Worm (Caenorhabditis elegans) whole organism, young adult: Measurements from ENCODE around the gene F16B4.4.

Source experiments
- F37B4.10 ChIP-seq: fragments of 200-800 bp; sonication (Bioruptor generic); IDR thresholded peaks from 2 replicates; pipeline ENCODE4 v1.3.6; 2022; ENCODE audit warnings: missing genetic modification characterization, missing compliant biosample characterization
- F57A8.1 ChIP-seq: fragments of 200-800 bp; sonication (Bioruptor generic); optimal IDR thresholded peaks from 2 replicates; lab custom pipeline; 2018; ENCODE audit warnings: mild to moderate bottlenecking, missing genetic modification characterization, moderate library complexity, missing compliant biosample characterization
- F57C9.4 ChIP-seq: sonication (generic microtip); optimal IDR thresholded peaks from 2 replicates; lab custom pipeline; 2017; ENCODE audit warnings: mild to moderate bottlenecking, missing genetic modification characterization, missing compliant biosample characterization
- K12H6.12 ChIP-seq: fragments of 200-800 bp; sonication (Bioruptor generic); optimal IDR thresholded peaks from 2 replicates; lab custom pipeline; 2018; ENCODE audit warnings: mild to moderate bottlenecking, missing genetic modification characterization, missing compliant biosample characterization
- T26A5.8 ChIP-seq: sonication (generic microtip); optimal IDR thresholded peaks from 2 replicates; lab custom pipeline; 2016; ENCODE audit warnings: missing genetic modification characterization, missing compliant biosample characterization
- Y53G8AR.9 ChIP-seq: fragments of 200-800 bp; sonication (Bioruptor generic); conservative IDR thresholded peaks from 2 replicates; pipeline ENCODE4 v1.3.6; 2022; ENCODE audit warnings: missing genetic modification reagents, missing genetic modification characterization, missing compliant biosample characterization
- Y67H2A.10 ChIP-seq: fragments of 200-800 bp; sonication (Bioruptor generic); conservative IDR thresholded peaks from 2 replicates; pipeline ENCODE4 v1.3.6; 2022; ENCODE audit warnings: missing genetic modification reagents, missing genetic modification characterization, missing compliant biosample characterization
- Y79H2A.3 ChIP-seq: fragments of 200-800 bp; sonication (Bioruptor generic); conservative IDR thresholded peaks from 2 replicates; pipeline ENCODE4 v1.3.6; 2022; ENCODE audit warnings: missing genetic modification reagents, missing genetic modification characterization, missing compliant biosample characterization
- Y95B8A.8 ChIP-seq: fragments of 200-800 bp; sonication (Bioruptor generic); IDR thresholded peaks from 2 replicates; pipeline ENCODE4 v1.3.6; 2022; ENCODE audit warnings: missing genetic modification reagents, missing genetic modification characterization, missing compliant biosample characterization
- attf-5 ChIP-seq: fragments of 200-800 bp; sonication (Bioruptor generic); optimal IDR thresholded peaks from 2 replicates; lab custom pipeline; 2018; ENCODE audit warnings: mild to moderate bottlenecking, missing genetic modification characterization, missing compliant biosample characterization
- bed-2 ChIP-seq: fragments of 200-800 bp; sonication (Bioruptor generic); IDR thresholded peaks from 2 replicates; pipeline ENCODE4 v1.3.6; 2022; ENCODE audit warnings: missing genetic modification reagents, missing genetic modification characterization, missing compliant biosample characterization
- cebp-1 ChIP-seq, 2 experiments: fragments of 200-800 bp in 1 of 2; sonication (Bioruptor generic) in 1 of 2; sonication (generic microtip) in 1 of 2; IDR thresholded peaks in 1 of 2; optimal IDR thresholded peaks in 1 of 2; 2 replicates each; pipeline versions ENCODE4 v1.3.6 to Lab custom; 2017 to 2022; ENCODE audit warnings: missing compliant biosample characterization in 2 of 2, missing genetic modification characterization in 2 of 2, mild to moderate bottlenecking in 1 of 2, missing genetic modification reagents in 1 of 2, moderate library complexity in 1 of 2
- ceh-91 ChIP-seq: fragments of 200-800 bp; sonication (Bioruptor generic); IDR thresholded peaks from 2 replicates; pipeline ENCODE4 v1.3.6; 2022; ENCODE audit warnings: missing genetic modification reagents, missing genetic modification characterization, missing compliant biosample characterization
- egrh-3 ChIP-seq: fragments of 200-800 bp; sonication (Bioruptor generic); IDR thresholded peaks from 2 replicates; pipeline ENCODE4 v1.3.6; 2022; ENCODE audit warnings: missing genetic modification reagents, missing genetic modification characterization, missing compliant biosample characterization
- hmg-1.2 ChIP-seq: fragments of 200-800 bp; sonication (Bioruptor generic); IDR thresholded peaks from 2 replicates; pipeline ENCODE4 v1.3.6; 2022; ENCODE audit warnings: missing genetic modification reagents, missing genetic modification characterization, missing compliant biosample characterization
- hsf-1 ChIP-seq: fragments of 200-800 bp; sonication (Bioruptor generic); IDR thresholded peaks from 2 replicates; pipeline ENCODE4 v1.3.6; 2022; ENCODE audit warnings: missing genetic modification reagents, missing genetic modification characterization, missing compliant biosample characterization
- let-607 ChIP-seq, 2 experiments: fragments of 200-800 bp in 1 of 2; sonication (Bioruptor generic) in 1 of 2; sonication (generic microtip) in 1 of 2; optimal IDR thresholded peaks; 2 replicates each; lab custom pipeline; 2016 to 2018; ENCODE audit warnings: mild to moderate bottlenecking in 2 of 2, missing compliant biosample characterization in 2 of 2, missing genetic modification characterization in 2 of 2, moderate library complexity in 2 of 2, missing genotype in 1 of 2
- lin-26 ChIP-seq: fragments of 200-800 bp; sonication (Bioruptor generic); IDR thresholded peaks from 2 replicates; pipeline ENCODE4 v1.3.6; 2022; ENCODE audit warnings: missing genetic modification reagents, missing genetic modification characterization, missing compliant biosample characterization
- lin-40 ChIP-seq: sonication (generic microtip); optimal IDR thresholded peaks from 2 replicates; lab custom pipeline; 2016; ENCODE audit warnings: missing genetic modification characterization, mild to moderate bottlenecking, missing compliant biosample characterization, missing genotype, missing genetic modification reagents
- lsl-1 ChIP-seq: fragments of 200-800 bp; sonication (Bioruptor generic); optimal IDR thresholded peaks from 2 replicates; lab custom pipeline; 2018; ENCODE audit warnings: mild to moderate bottlenecking, missing genetic modification characterization, moderate library complexity, missing compliant biosample characterization
- madf-6 ChIP-seq: fragments of 200-800 bp; sonication (Bioruptor generic); IDR thresholded peaks from 2 replicates; pipeline ENCODE4 v1.3.6; 2022; ENCODE audit warnings: missing genetic modification reagents, missing genetic modification characterization, missing compliant biosample characterization
- mes-4 ChIP-seq: sonication (generic microtip); optimal IDR thresholded peaks from 2 replicates; lab custom pipeline; 2016; ENCODE audit warnings: missing genotype, missing genetic modification characterization, missing compliant biosample characterization
- nhr-179 ChIP-seq: sonication (generic microtip); optimal IDR thresholded peaks from 2 replicates; lab custom pipeline; 2016; ENCODE audit warnings: mild to moderate bottlenecking, missing genetic modification characterization, missing compliant biosample characterization
- nhr-27 ChIP-seq: fragments of 200-800 bp; sonication (Bioruptor generic); optimal IDR thresholded peaks from 2 replicates; lab custom pipeline; 2018; ENCODE audit warnings: mild to moderate bottlenecking, missing genetic modification characterization, moderate library complexity, missing compliant biosample characterization
- pha-4 ChIP-seq: fragments of 150-350 bp; sonication (generic microtip); optimal IDR thresholded peaks from 2 replicates; lab custom pipeline; 2014; ENCODE audit warnings: missing biosample characterization, missing genetic modification reagents, missing genetic modification characterization
- sdz-38 ChIP-seq: sonication (generic microtip); optimal IDR thresholded peaks from 2 replicates; lab custom pipeline; 2016; ENCODE audit warnings: missing genotype, missing genetic modification characterization, missing compliant biosample characterization
- snpc-1.3 ChIP-seq: sonication (generic microtip); optimal IDR thresholded peaks from 2 replicates; lab custom pipeline; 2017; ENCODE audit warnings: missing genetic modification characterization, mild to moderate bottlenecking, missing compliant biosample characterization, antibody characterized with exemption, moderate library complexity, missing genotype, missing genetic modification reagents; ENCODE audit not compliant: insufficient read depth
- sptf-2 ChIP-seq: fragments of 200-800 bp; sonication (Bioruptor generic); optimal IDR thresholded peaks from 2 replicates; lab custom pipeline; 2018; ENCODE audit warnings: mild to moderate bottlenecking, missing genetic modification characterization, missing compliant biosample characterization
- unc-62 ChIP-seq: fragments of 150-350 bp; optimal IDR thresholded peaks from 2 replicates; lab custom pipeline; 2014; ENCODE audit warnings: missing biosample characterization, missing genetic modification reagents, missing genetic modification characterization
- xnd-1 ChIP-seq: sonication (generic microtip); optimal IDR thresholded peaks from 2 replicates; lab custom pipeline; 2016; ENCODE audit warnings: missing genotype, missing genetic modification reagents, missing genetic modification characterization, missing compliant biosample characterization
- ztf-22 ChIP-seq: fragments of 200-800 bp; sonication (Bioruptor generic); optimal IDR thresholded peaks from 2 replicates; lab custom pipeline; 2018; ENCODE audit warnings: mild to moderate bottlenecking, missing genetic modification characterization, moderate library complexity, missing compliant biosample characterization

F16B4.4 gene

DNA sequence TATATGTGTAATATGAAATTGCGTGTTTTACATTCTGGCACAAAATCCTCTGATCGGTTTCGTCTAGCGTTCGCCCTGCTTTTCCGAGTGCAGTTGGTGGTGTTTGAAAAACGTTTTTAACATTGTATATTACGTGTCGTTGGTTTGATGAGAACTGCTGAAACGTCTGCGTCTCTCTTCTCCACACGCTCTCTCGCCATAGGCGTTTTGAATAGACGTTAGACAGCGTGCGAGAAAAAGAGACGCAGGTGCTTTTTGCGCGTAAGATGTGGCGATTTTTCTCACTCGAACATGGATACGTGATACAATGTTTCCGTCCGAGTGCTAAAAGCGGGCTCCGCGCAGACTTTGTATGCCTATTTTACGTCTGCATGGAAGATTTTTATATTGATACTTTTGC, 26.7 kb downstream of the F16B4.4 start:
- peak; percentile 95 for TF ChIP-seq hmg-1.2 (GFP tag; lab: Robert Waterston, UW)
- TF ChIP-seq let-607 (tag; optimal IDR thresholded peaks at IDR 0.05; lab: Kevin White, UChicago) = no peak

DNA sequence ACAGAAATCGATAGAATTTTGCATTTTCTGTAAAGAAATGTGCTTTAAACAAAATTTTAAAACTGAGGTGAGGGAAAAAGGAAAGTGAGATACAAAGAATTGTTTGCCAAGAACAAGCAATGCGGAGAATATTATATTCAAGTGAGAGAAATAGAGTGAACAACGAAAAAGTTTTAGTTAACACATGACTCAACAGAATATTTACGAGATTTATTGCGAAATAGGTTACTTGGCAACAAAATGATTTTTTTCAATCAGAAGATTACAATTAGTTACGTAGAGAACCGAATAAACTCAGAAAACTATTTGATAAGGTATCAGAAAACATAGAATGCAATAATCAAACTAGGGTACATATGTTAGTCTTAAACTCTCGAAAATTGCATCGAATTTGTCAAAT, 27.7 kb downstream of the F16B4.4 start, which contains the start of gene nhr-117:
TSS of gene nhr-117 (minus strand) at position 27 of the 400 bp plus-strand sequence.
- TF ChIP-seq xnd-1 (tag; lab: Kevin White, UChicago) = no peak
- TF ChIP-seq attf-5 (GFP tag; lab: Kevin White, UChicago) = peak; percentile 1
- no peak for TF ChIP-seq K12H6.12 (tag; lab: Kevin White, UChicago)
- TF ChIP-seq F57A8.1 (GFP tag; lab: Kevin White, UChicago) = no peak
- peak; percentile 86 for TF ChIP-seq cebp-1 (GFP tag; IDR thresholded peaks at IDR 0.05; lab: Robert Waterston, UW)
- peak; percentile 95 for TF ChIP-seq cebp-1 (tag; optimal IDR thresholded peaks at IDR 0.05; lab: Kevin White, UChicago)
- TF ChIP-seq F37B4.10 (GFP tag; lab: Robert Waterston, UW) = no peak
- TF ChIP-seq T26A5.8 (tag; lab: Kevin White, UChicago) = no peak

DNA sequence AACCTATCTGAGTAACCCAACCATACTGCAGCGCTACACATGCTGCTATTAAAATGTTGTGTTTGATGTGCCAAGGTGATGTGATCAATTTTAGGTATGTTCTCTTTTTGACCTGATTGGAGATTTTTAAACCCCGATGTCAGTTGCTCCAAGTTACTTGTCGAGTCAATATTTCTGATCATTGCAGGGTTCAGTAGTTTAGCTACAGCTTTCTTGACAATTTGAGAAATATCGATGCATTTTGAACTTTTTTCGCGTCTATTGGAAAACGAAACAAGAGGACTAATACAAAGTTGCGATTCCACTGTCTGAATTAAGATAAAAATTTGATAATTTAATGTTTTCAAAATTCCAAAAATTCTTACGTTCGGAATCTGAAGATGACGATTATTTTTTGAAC, 29.6 kb downstream of the F16B4.4 start:
- TF ChIP-seq F37B4.10 (GFP tag; lab: Robert Waterston, UW) (no peak), nhr-179 (tag; lab: Kevin White, UChicago) (no peak), mes-4 (no peak), ztf-22 (GFP tag; lab: Kevin White, UChicago) (no peak), snpc-1.3 (tag; lab: Kevin White, UChicago) (no peak), hsf-1 (GFP tag; lab: Robert Waterston, UW) (no peak), madf-6 (GFP tag; lab: Robert Waterston, UW) (no peak), F57A8.1 (GFP tag; lab: Kevin White, UChicago) (no peak), F57C9.4 (tag; lab: Kevin White, UChicago) (no peak)
- TF ChIP-seq, all 124 proteins: peak for 0

DNA sequence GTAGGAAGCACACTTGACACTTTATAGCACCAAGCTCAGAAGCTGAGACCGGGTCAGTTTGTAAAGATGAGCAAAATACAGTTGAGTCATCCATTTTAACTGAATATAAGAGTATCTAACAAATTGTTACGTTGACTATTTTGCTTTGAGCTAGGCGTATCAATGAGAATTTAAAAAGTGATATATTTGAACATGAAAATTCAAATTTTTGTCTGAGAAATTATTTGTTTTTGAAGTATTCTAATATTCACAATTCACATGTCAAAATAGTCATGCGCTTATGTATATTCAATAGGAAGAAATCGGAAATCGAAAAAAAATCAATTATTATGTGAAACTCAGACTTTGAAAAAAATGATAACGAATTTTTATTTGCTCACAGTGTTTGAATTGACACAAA, 30.5 kb downstream of the F16B4.4 start, which contains the start of gene nhr-110:
TSS of gene nhr-110 (minus strand) at position 101 of the 400 bp plus-strand sequence.
- TF ChIP-seq nhr-27 (tag; lab: Kevin White, UChicago) = no peak
- no peak for TF ChIP-seq lsl-1
- TF ChIP-seq T26A5.8 (tag; lab: Kevin White, UChicago) = no peak
- TF ChIP-seq ceh-91 (GFP tag; lab: Robert Waterston, UW) = no peak
- no peak for TF ChIP-seq Y67H2A.10
- TF ChIP-seq pha-4 (tag; lab: Kevin White, UChicago) = no peak

DNA sequence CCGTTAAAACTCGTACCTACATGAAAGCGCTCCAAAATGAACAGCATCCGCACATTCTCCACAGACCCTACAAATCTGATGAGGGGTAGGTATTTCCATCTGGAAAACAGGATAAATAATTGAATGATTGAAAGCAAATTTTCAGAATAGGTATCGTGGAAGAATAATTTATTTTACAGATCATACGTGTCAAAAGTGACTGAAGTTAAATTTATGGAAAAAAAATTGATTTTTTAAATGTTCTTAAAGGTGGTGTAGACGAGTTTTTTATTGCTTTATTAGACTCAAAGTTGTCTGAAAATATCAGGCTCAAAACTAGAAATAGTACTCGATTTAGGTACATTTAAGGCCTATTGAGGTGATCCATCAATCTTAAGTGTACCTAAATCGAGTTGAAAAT, 32.9 kb downstream of the F16B4.4 start, which contains the start of gene nhr-237:
TSS of gene nhr-237 (minus strand) at position 101 of the 400 bp plus-strand sequence.
- no peak for TF ChIP-seq F37B4.10 (GFP tag; lab: Robert Waterston, UW)

DNA sequence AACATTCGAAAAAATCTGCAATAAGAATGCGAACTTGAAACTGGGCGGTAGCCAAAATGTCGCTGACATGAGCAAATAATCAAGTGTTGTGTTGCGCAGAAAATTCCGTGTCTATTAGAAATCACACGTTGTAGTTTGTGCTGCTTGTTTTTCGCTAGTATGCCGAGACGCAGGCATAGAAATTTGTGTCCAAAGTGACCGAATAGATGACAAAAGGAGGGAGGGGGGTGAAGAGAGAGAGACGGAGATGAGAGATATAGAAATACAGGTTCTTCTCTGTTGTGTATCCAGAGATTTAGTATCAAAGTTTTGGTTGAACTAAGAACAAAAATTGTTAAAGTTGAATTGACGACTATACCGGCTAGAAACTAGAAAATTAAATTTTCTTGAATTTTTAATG, 33.5 kb downstream of the F16B4.4 start:
- TF ChIP-seq egrh-3 (GFP tag; lab: Robert Waterston, UW) (no peak), sdz-38 (tag; lab: Kevin White, UChicago) (no peak), lin-26 (GFP tag; lab: Robert Waterston, UW) (peak; percentile 40; the same call in 1 of the 2 replicates), Y79H2A.3 (no peak), let-607 (tag; optimal IDR thresholded peaks at IDR 0.05; lab: Kevin White, UChicago) (no peak), sptf-2 (GFP tag; lab: Kevin White, UChicago) (no peak), Y95B8A.8 (GFP tag; lab: Robert Waterston, UW) (no peak), madf-6 (GFP tag; lab: Robert Waterston, UW) (no peak), bed-2 (GFP tag; lab: Robert Waterston, UW) (no peak), lin-40 (tag; lab: Kevin White, UChicago) (peak; percentile 22), nhr-179 (tag; lab: Kevin White, UChicago) (no peak), Y53G8AR.9 (GFP tag; lab: Robert Waterston, UW) (0 out of 2 replicates have a peak, but pooled peaks have one; percentile 25), unc-62 (GFP tag; lab: Kevin White, UChicago) (no peak)
- TF ChIP-seq, all 124 proteins: peak for 3
